Fruit fly (Drosophila melanogaster) whole organism, wandering third instar larva: ENCODE results near the gene CG31139.

Source experiments
- Jra ChIP-seq: sonication (Bioruptor generic); optimal IDR thresholded peaks from 2 replicates; lab custom pipeline; 2016; ENCODE audit warnings: missing biosample characterization, missing genetic modification characterization
- Myc ChIP-seq: fragments of >200 bp; optimal IDR thresholded peaks from 2 replicates; lab custom pipeline; 2017
- Sp1 ChIP-seq: fragments of 200-800 bp; sonication (Bioruptor generic); optimal IDR thresholded peaks from 3 replicates; lab custom pipeline; 2019; ENCODE audit warnings: missing biosample characterization, mild to moderate bottlenecking, missing genetic modification characterization, moderate library complexity
- ey ChIP-seq: fragments of 200-800 bp; sonication (Bioruptor generic); optimal IDR thresholded peaks from 2 replicates; lab custom pipeline; 2016; ENCODE audit warnings: missing biosample characterization, missing genetic modification characterization
- jim ChIP-seq: fragments of 175-275, 200-325 bp; sonication (Bioruptor generic); optimal IDR thresholded peaks from 2 replicates; lab custom pipeline; 2016; ENCODE audit warnings: missing biosample characterization, mild to moderate bottlenecking, missing genetic modification characterization
- psq ChIP-seq: fragments of 200-800 bp; sonication (Bioruptor generic); optimal IDR thresholded peaks from 3 replicates; lab custom pipeline; 2017; ENCODE audit warnings: missing biosample characterization, mild to moderate bottlenecking, missing genetic modification characterization, moderate library complexity
- sage ChIP-seq: fragments of 200-800 bp; sonication (Bioruptor generic); optimal IDR thresholded peaks from 2 replicates; lab custom pipeline; 2016; ENCODE audit warnings: missing biosample characterization, mild to moderate bottlenecking, missing genetic modification characterization

DNA sequence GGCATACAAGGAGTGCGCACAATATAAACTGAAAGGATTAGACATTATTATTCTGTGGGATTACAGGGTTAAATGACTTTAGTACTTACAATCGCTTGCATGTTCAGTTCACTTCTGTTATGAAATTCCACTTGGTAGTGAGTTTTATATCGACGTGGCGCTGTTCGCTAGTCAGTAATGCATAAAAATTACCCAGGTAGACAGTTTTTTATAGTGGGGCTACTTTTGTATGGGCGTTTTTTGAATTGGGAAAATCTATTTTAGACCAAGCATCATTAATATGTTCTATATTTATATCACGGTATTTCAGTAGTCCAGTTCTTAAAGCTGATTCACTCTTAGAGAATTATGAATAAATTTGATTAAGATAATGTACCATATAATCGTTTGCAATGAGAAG lies 22.8 kb upstream of the CG31139 start, which contains the start of gene CG43095:
- TF ChIP-seq Sp1, result no peak
- no peak for TF ChIP-seq Myc
- TF ChIP-seq sage (GFP tag; lab: Kevin White, UChicago), result no peak
- TF ChIP-seq Jra, result no peak
- TF ChIP-seq ey (GFP tag; lab: Kevin White, UChicago), result no peak
- no peak for TF ChIP-seq psq
- no peak for TF ChIP-seq jim (GFP tag; lab: Kevin White, UChicago)
